Worm (Caenorhabditis elegans) whole organism, late embryonic: ENCODE measurements around the gene coel-1.

ENCODE experiments used
- C08G9.2 ChIP-seq: sonication (generic microtip); optimal IDR thresholded peaks from 2 replicates; lab custom pipeline; 2016; ENCODE audit warnings: mild to moderate bottlenecking, missing genetic modification characterization, moderate library complexity, missing compliant biosample characterization
- C38D4.7 ChIP-seq: fragments of 200-800 bp; sonication (Bioruptor generic); optimal IDR thresholded peaks from 2 replicates; lab custom pipeline; 2018; ENCODE audit warnings: mild to moderate bottlenecking, missing genetic modification characterization, moderate library complexity, missing compliant biosample characterization
- Y22D7AL.16 ChIP-seq: sonication (generic microtip); optimal IDR thresholded peaks from 2 replicates; lab custom pipeline; 2016; ENCODE audit warnings: missing genetic modification characterization, missing compliant biosample characterization
- ama-1 ChIP-seq: fragments of 150-350 bp; optimal IDR thresholded peaks from 2 replicates; lab custom pipeline; 2014
- ceh-2 ChIP-seq: sonication (generic microtip); optimal IDR thresholded peaks from 2 replicates; lab custom pipeline; 2016; ENCODE audit warnings: missing genotype, missing genetic modification characterization, missing compliant biosample characterization
- ceh-22 ChIP-seq: sonication (generic microtip); optimal IDR thresholded peaks from 2 replicates; lab custom pipeline; 2017; ENCODE audit warnings: missing biosample characterization, missing genetic modification characterization
- ceh-30 ChIP-seq: fragments of 150-350 bp; optimal IDR thresholded peaks from 2 replicates; lab custom pipeline; 2014; ENCODE audit warnings: missing biosample characterization, missing genetic modification characterization
- ceh-31 ChIP-seq: sonication (generic microtip); optimal IDR thresholded peaks from 2 replicates; lab custom pipeline; 2016; ENCODE audit warnings: missing genetic modification characterization, missing compliant biosample characterization
- ceh-34 ChIP-seq: sonication (generic microtip); optimal IDR thresholded peaks from 2 replicates; lab custom pipeline; 2016; ENCODE audit warnings: mild to moderate bottlenecking, missing genetic modification characterization, missing compliant biosample characterization
- ceh-45 ChIP-seq: fragments of 200-800 bp; sonication (Bioruptor generic); IDR thresholded peaks from 2 replicates; pipeline ENCODE4 v1.3.6; 2022; ENCODE audit warnings: missing genetic modification reagents, missing genetic modification characterization, missing compliant biosample characterization
- ceh-48 ChIP-seq: sonication (generic microtip); optimal IDR thresholded peaks from 2 replicates; lab custom pipeline; 2016; ENCODE audit warnings: missing genetic modification characterization, inconsistent platforms, missing compliant biosample characterization
- ceh-6 ChIP-seq: fragments of 200-800 bp; sonication (Bioruptor generic); optimal IDR thresholded peaks from 2 replicates; lab custom pipeline; 2018; ENCODE audit warnings: mild to moderate bottlenecking, missing genetic modification characterization, missing compliant biosample characterization
- ceh-9 ChIP-seq: sonication (generic microtip); optimal IDR thresholded peaks from 2 replicates; lab custom pipeline; 2016; ENCODE audit warnings: mild to moderate bottlenecking, missing genetic modification characterization, inconsistent platforms, missing compliant biosample characterization
- che-1 ChIP-seq: sonication (generic microtip); optimal IDR thresholded peaks from 2 replicates; lab custom pipeline; 2016; ENCODE audit warnings: mild to moderate bottlenecking, missing genetic modification characterization, missing compliant biosample characterization
- dve-1 ChIP-seq: sonication (generic microtip); optimal IDR thresholded peaks from 2 replicates; lab custom pipeline; 2017; ENCODE audit warnings: antibody characterized with exemption, mild to moderate bottlenecking, missing genetic modification characterization, missing compliant biosample characterization
- elt-2 ChIP-seq: sonication (generic microtip); optimal IDR thresholded peaks from 2 replicates; lab custom pipeline; 2016; ENCODE audit warnings: missing genetic modification reagents, missing genetic modification characterization, missing compliant biosample characterization
- elt-4 ChIP-seq: sonication (generic microtip); optimal IDR thresholded peaks from 2 replicates; lab custom pipeline; 2016; ENCODE audit warnings: missing genetic modification characterization, missing compliant biosample characterization
- fax-1 ChIP-seq: sonication (generic microtip); optimal IDR thresholded peaks from 2 replicates; lab custom pipeline; 2016; ENCODE audit warnings: missing genotype, missing genetic modification characterization, missing compliant biosample characterization
- fkh-10 ChIP-seq: fragments of 150-350 bp; optimal IDR thresholded peaks from 2 replicates; lab custom pipeline; 2014; ENCODE audit warnings: missing biosample characterization, missing genetic modification reagents, missing genetic modification characterization
- fkh-6 ChIP-seq: sonication (generic microtip); optimal IDR thresholded peaks from 2 replicates; lab custom pipeline; 2016; ENCODE audit warnings: missing genetic modification characterization, missing compliant biosample characterization
- gmeb-2 ChIP-seq: sonication (generic microtip); optimal IDR thresholded peaks from 2 replicates; lab custom pipeline; 2016; ENCODE audit warnings: missing genetic modification characterization, inconsistent platforms, missing compliant biosample characterization
- hlh-15 ChIP-seq: sonication (generic microtip); optimal IDR thresholded peaks from 2 replicates; lab custom pipeline; 2016; ENCODE audit warnings: missing genetic modification characterization, missing compliant biosample characterization
- hlh-30 ChIP-seq: sonication (generic microtip); optimal IDR thresholded peaks from 2 replicates; lab custom pipeline; 2017; ENCODE audit warnings: antibody characterized with exemption, missing genetic modification characterization, missing compliant biosample characterization; ENCODE audit not compliant: insufficient read depth
- hlh-6 ChIP-seq: sonication (generic microtip); optimal IDR thresholded peaks from 2 replicates; lab custom pipeline; 2016; ENCODE audit warnings: missing genotype, missing genetic modification characterization, missing compliant biosample characterization
- hlh-8 ChIP-seq: sonication (generic microtip); optimal IDR thresholded peaks from 2 replicates; lab custom pipeline; 2016; ENCODE audit warnings: missing genotype, missing genetic modification characterization, missing compliant biosample characterization
- lim-6 ChIP-seq: sonication (generic microtip); optimal IDR thresholded peaks from 2 replicates; lab custom pipeline; 2016; ENCODE audit warnings: missing genetic modification characterization, missing compliant biosample characterization
- madf-2 ChIP-seq: sonication (generic microtip); optimal IDR thresholded peaks from 2 replicates; lab custom pipeline; 2017; ENCODE audit warnings: missing genetic modification characterization, missing compliant biosample characterization
- nfya-1 ChIP-seq: sonication (generic microtip); optimal IDR thresholded peaks from 2 replicates; lab custom pipeline; 2017; ENCODE audit warnings: missing genetic modification characterization, mild to moderate bottlenecking, missing compliant biosample characterization, antibody characterized with exemption, moderate library complexity
- nhr-11 ChIP-seq: fragments of 150-350 bp; optimal IDR thresholded peaks from 2 replicates; lab custom pipeline; 2014; ENCODE audit warnings: missing biosample characterization, missing genetic modification characterization
- nhr-232 ChIP-seq: sonication (generic microtip); optimal IDR thresholded peaks from 2 replicates; lab custom pipeline; 2016; ENCODE audit warnings: missing genetic modification characterization, missing compliant biosample characterization
- npax-4 ChIP-seq: sonication (generic microtip); optimal IDR thresholded peaks from 2 replicates; lab custom pipeline; 2016; ENCODE audit warnings: missing genetic modification characterization, missing compliant biosample characterization
- odd-2 ChIP-seq: sonication (generic microtip); optimal IDR thresholded peaks from 2 replicates; lab custom pipeline; 2017; ENCODE audit warnings: antibody characterized with exemption, mild to moderate bottlenecking, missing genetic modification characterization, missing compliant biosample characterization
- pag-3 ChIP-seq: sonication (generic microtip); optimal IDR thresholded peaks from 2 replicates; lab custom pipeline; 2016; ENCODE audit warnings: missing compliant biosample characterization, missing genetic modification characterization, borderline replicate concordance
- pat-9 ChIP-seq: fragments of 200-800 bp; sonication (Bioruptor generic); optimal IDR thresholded peaks from 2 replicates; lab custom pipeline; 2018; ENCODE audit warnings: mild to moderate bottlenecking, missing genetic modification characterization, moderate library complexity, missing compliant biosample characterization
- pha-2 ChIP-seq: sonication (generic microtip); optimal IDR thresholded peaks from 2 replicates; lab custom pipeline; 2017; ENCODE audit warnings: mild to moderate bottlenecking, missing genetic modification characterization, missing compliant biosample characterization
- pqm-1 ChIP-seq: sonication (generic microtip); optimal IDR thresholded peaks from 2 replicates; lab custom pipeline; 2016; ENCODE audit warnings: missing genetic modification characterization, missing compliant biosample characterization
- ref-2 ChIP-seq: sonication (generic microtip); optimal IDR thresholded peaks from 2 replicates; lab custom pipeline; 2016; ENCODE audit warnings: missing genetic modification characterization, missing compliant biosample characterization
- rnt-1 ChIP-seq: sonication (generic microtip); optimal IDR thresholded peaks from 2 replicates; lab custom pipeline; 2016; ENCODE audit warnings: missing genetic modification characterization, missing compliant biosample characterization
- sox-2 ChIP-seq: fragments of 200-800 bp; sonication (Bioruptor generic); IDR thresholded peaks from 2 replicates; pipeline ENCODE4 v1.3.6; 2022; ENCODE audit warnings: missing genetic modification reagents, missing genetic modification characterization, missing compliant biosample characterization
- sox-4 ChIP-seq: sonication (generic microtip); optimal IDR thresholded peaks from 2 replicates; lab custom pipeline; 2017; ENCODE audit warnings: mild to moderate bottlenecking, missing genetic modification characterization, inconsistent platforms, missing compliant biosample characterization
- syd-9 ChIP-seq: sonication (generic microtip); optimal IDR thresholded peaks from 2 replicates; lab custom pipeline; 2016; ENCODE audit warnings: mild to moderate bottlenecking, missing genetic modification characterization, moderate library complexity, missing compliant biosample characterization
- tbx-2 ChIP-seq: sonication (generic microtip); optimal IDR thresholded peaks from 2 replicates; lab custom pipeline; 2016; ENCODE audit warnings: missing genetic modification characterization, missing compliant biosample characterization
- unc-42 ChIP-seq: sonication (generic microtip); optimal IDR thresholded peaks from 2 replicates; lab custom pipeline; 2016; ENCODE audit warnings: missing genotype, missing genetic modification characterization, missing compliant biosample characterization
- unc-55 ChIP-seq: sonication (generic microtip); optimal IDR thresholded peaks from 2 replicates; lab custom pipeline; 2017; ENCODE audit warnings: missing biosample characterization, missing genetic modification reagents, missing genetic modification characterization
- unc-86 ChIP-seq: sonication (generic microtip); optimal IDR thresholded peaks from 2 replicates; lab custom pipeline; 2016; ENCODE audit warnings: missing genetic modification characterization, missing compliant biosample characterization
- ztf-16 ChIP-seq: sonication (generic microtip); optimal IDR thresholded peaks from 2 replicates; lab custom pipeline; 2017; ENCODE audit warnings: missing genetic modification characterization, missing compliant biosample characterization

coel-1 gene

ce11 chrX:4268396-4268795 is 2.9 kb downstream of the coel-1 start:
- TF ChIP-seq fkh-6 (no peak), ceh-48 (no peak), gmeb-2 (tag; lab: Kevin White, UChicago) (no peak), elt-2 (peak; percentile 79), dve-1 (tag; lab: Kevin White, UChicago) (no peak), npax-4 (tag; lab: Kevin White, UChicago) (no peak), sox-2 (no peak)

- TF ChIP-seq nfya-1 (tag; lab: Kevin White, UChicago): no peak
- no peak for TF ChIP-seq ceh-48
- no peak for TF ChIP-seq hlh-30
- no peak for TF ChIP-seq nhr-11
- no peak for TF ChIP-seq ceh-45
- TF ChIP-seq pha-2 (tag; lab: Kevin White, UChicago): no peak
- TF ChIP-seq sox-4 (tag; lab: Kevin White, UChicago): no peak
- no peak for TF ChIP-seq nhr-232 (tag; lab: Kevin White, UChicago)
- TF ChIP-seq ceh-22 (tag; lab: Kevin White, UChicago): no peak
- TF ChIP-seq elt-4: no peak
- TF ChIP-seq che-1 (tag; lab: Kevin White, UChicago): no peak
- TF ChIP-seq hlh-6: no peak
- no peak for TF ChIP-seq ama-1
- no peak for TF ChIP-seq unc-42
- TF ChIP-seq ceh-30 (tag; lab: Kevin White, UChicago): no peak
- no peak for TF ChIP-seq tbx-2 (tag; lab: Kevin White, UChicago)
- TF ChIP-seq Y22D7AL.16 (tag; lab: Kevin White, UChicago): no peak
- no peak for TF ChIP-seq fax-1 (tag; lab: Kevin White, UChicago)
- no peak for TF ChIP-seq hlh-8 (tag; lab: Kevin White, UChicago)
Measured at ce11 chrX:4273614-4274013, 8.2 kb downstream of the coel-1 start, which contains the start of gene C52B9.10. Gene C52B9.10 (plus strand): TSS chrX:4273914.

- TF ChIP-seq C08G9.2 (tag; lab: Kevin White, UChicago): no peak
- no peak for TF ChIP-seq hlh-15 (tag; lab: Kevin White, UChicago)
- no peak for TF ChIP-seq tbx-2 (tag; lab: Kevin White, UChicago)
- TF ChIP-seq ceh-2 (tag; lab: Kevin White, UChicago): no peak
- no peak for TF ChIP-seq ref-2 (tag; lab: Kevin White, UChicago)
- no peak for TF ChIP-seq ceh-6 (GFP tag; lab: Kevin White, UChicago)
- no peak for TF ChIP-seq elt-4
- no peak for TF ChIP-seq C38D4.7 (GFP tag; lab: Kevin White, UChicago)
- no peak for TF ChIP-seq elt-2
- TF ChIP-seq dve-1 (tag; lab: Kevin White, UChicago): no peak
- no peak for TF ChIP-seq unc-86
- no peak for TF ChIP-seq pat-9
- TF ChIP-seq hlh-6: no peak
- TF ChIP-seq syd-9 (tag; lab: Kevin White, UChicago): no peak
- no peak for TF ChIP-seq lim-6 (tag; lab: Kevin White, UChicago)
- TF ChIP-seq Y22D7AL.16 (tag; lab: Kevin White, UChicago): no peak
- TF ChIP-seq pha-2 (tag; lab: Kevin White, UChicago): no peak
- TF ChIP-seq sox-2: no peak
- TF ChIP-seq pqm-1 (tag; lab: Kevin White, UChicago): no peak
- no peak for TF ChIP-seq ceh-9 (tag; lab: Kevin White, UChicago)
Measured at ce11 chrX:4274116-4274515, 8.7 kb downstream of the coel-1 start, which contains the start of gene mec-18. Gene mec-18 (minus strand): TSS chrX:4274216.

- no peak for TF ChIP-seq fkh-10 (GFP tag; lab: Kevin White, UChicago)
- no peak for TF ChIP-seq tbx-2 (tag; lab: Kevin White, UChicago)
- TF ChIP-seq pag-3 (tag; lab: Kevin White, UChicago): no peak
- TF ChIP-seq ceh-34 (tag; lab: Kevin White, UChicago): no peak
- TF ChIP-seq ceh-2 (tag; lab: Kevin White, UChicago): no peak
- TF ChIP-seq unc-86: no peak
- TF ChIP-seq ama-1: no peak
- no peak for TF ChIP-seq nhr-11
- TF ChIP-seq odd-2: no peak
- TF ChIP-seq ceh-31: no peak
- TF ChIP-seq hlh-15 (tag; lab: Kevin White, UChicago): no peak
- TF ChIP-seq unc-55: no peak
- TF ChIP-seq madf-2 (tag; lab: Kevin White, UChicago): no peak
- no peak for TF ChIP-seq ztf-16 (tag; lab: Kevin White, UChicago)
- TF ChIP-seq gmeb-2 (tag; lab: Kevin White, UChicago): no peak
- no peak for TF ChIP-seq hlh-8 (tag; lab: Kevin White, UChicago)
- no peak for TF ChIP-seq C38D4.7 (GFP tag; lab: Kevin White, UChicago)
- TF ChIP-seq rnt-1 (tag; lab: Kevin White, UChicago): no peak
- TF ChIP-seq, all 69 proteins: peak for 0
Measured at ce11 chrX:4279294-4279782, 13.9 kb downstream of the coel-1 start, which contains the start of the genes twk-28 and ets-9. Gene twk-28 (minus strand): TSS chrX:4279344. Gene ets-9 (plus strand): TSS chrX:4279703.
